Fruit fly (Drosophila melanogaster) S2 (cell line): ENCODE data around the gene alphaKap4.

Experiments used
- CG8478 ChIP-seq: fragments of >200 bp; optimal IDR thresholded peaks from 2 replicates; lab custom pipeline; 2018
- CTCF ChIP-seq, 2 experiments: fragments of >200 bp; optimal IDR thresholded peaks; 2 replicates each; lab custom pipeline; 2018

DNA sequence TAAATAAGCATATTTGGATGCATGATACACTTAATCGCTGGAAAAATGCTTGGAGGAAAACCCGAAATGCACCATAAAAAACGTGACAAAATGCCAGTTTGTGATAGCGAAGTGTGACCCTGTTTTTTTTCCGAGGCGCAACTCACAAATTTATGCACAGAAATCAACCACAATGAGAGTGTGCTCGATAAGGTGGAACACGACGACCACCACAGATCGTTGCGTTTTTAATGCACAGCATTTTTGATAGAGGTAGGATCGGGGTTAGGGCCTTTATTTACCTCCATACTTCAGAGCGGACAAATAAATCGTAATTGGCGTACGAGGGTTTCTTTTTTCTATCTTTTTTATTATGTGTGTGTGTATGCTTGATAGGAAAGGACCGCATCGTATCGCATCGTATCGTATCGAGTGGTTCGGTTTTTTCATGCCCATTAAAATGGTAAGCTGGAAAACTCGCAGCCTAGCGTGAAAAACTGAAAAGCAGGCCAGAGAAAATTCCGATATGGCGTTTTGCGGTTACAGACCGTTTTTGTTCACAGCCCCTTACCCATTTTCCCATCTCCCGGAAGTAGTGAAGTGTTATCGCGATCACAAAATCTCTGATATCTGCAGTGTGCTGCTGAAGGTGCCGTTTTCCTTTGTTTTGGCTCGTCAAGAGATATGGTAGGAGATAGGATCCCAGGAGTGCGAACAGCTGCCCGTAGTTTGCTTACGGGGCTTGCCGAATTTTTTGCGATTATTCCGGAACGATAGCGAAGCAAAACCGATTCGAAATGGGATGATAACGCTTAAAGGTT lies 30.1 kb downstream of the alphaKap4 start:
- TF ChIP-seq CG8478 (lab: Kevin White, UChicago) (no peak), CTCF (optimal IDR thresholded peaks at IDR 0.05; lab: Kevin White, UChicago) (no peak)
